Worm (Caenorhabditis elegans) whole organism, L4/young adult: Measurements from ENCODE around the gene F42F12.11.

Experiments
- W03F9.2 ChIP-seq: fragments of 150-350 bp; optimal IDR thresholded peaks from 2 replicates; lab custom pipeline; 2014; ENCODE audit warnings: missing biosample characterization, missing genetic modification characterization
- dao-5 ChIP-seq: sonication (generic microtip); optimal IDR thresholded peaks from 2 replicates; lab custom pipeline; 2016; ENCODE audit warnings: missing genotype, missing genetic modification characterization, moderate library complexity, missing compliant biosample characterization
- him-1 ChIP-seq: sonication (generic microtip); optimal IDR thresholded peaks from 2 replicates; lab custom pipeline; 2016; ENCODE audit warnings: missing genotype, missing genetic modification reagents, missing genetic modification characterization, missing compliant biosample characterization

- TF ChIP-seq W03F9.2 (tag; lab: Kevin White, UChicago) (no peak), him-1 (tag; lab: Kevin White, UChicago) (no peak), dao-5 (tag; lab: Kevin White, UChicago) (no peak)
Observed at ce11 chrX:12299834-12300233, 47.0 kb upstream of the F42F12.11 start, which contains the start of gene W06D11.5.
